Worm (Caenorhabditis elegans): Measurements from ENCODE around the gene ver-1.

DNA sequence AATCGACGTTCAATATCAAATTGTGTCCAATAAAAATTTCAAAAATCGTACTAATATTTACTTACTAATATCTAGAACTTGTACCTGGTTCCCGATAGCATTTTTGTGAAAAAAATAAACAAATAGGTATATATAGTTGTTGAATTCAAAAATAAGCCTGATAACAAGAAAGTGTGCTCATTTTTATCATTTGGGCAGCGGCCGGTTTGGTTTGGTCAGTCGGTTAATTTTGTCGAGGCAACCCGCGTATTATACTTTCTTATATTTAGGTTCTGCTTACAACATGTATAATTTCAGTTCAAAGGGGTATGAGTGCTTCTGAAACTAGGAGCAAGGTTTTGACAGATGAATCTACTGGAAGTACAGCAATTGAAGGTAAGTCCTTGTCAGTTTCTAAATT lies 26.0 kb upstream of the ver-1 start, which contains the start of the genes nhr-280 and C29F9.2:
- TF ChIP-seq ztf-11 (tag; optimal IDR thresholded peaks at IDR 0.05) (no peak), sptf-1 (tag; optimal IDR thresholded peaks at IDR 0.05) (no peak), skn-1 (tag; optimal IDR thresholded peaks at IDR 0.05) (no peak), ama-1 (optimal IDR thresholded peaks at IDR 0.05) (no peak), nhr-90 (tag; optimal IDR thresholded peaks at IDR 0.05; ENCODE audit: poor library complexity) (no peak)
